Worm (Caenorhabditis elegans) whole organism, L4 larva: ENCODE results near the gene gos-28.
A peak's percentile ranks its signal among the peaks of the same experiment; 100 is the strongest.

ENCODE experiments used
- D1046.2 ChIP-seq: fragments of 200-800 bp; sonication (Bioruptor generic); IDR thresholded peaks from 2 replicates; pipeline ENCODE4 v1.3.6; 2022; ENCODE audit warnings: missing genetic modification characterization, missing compliant biosample characterization
- F26F4.8 ChIP-seq: fragments of 200-800 bp; sonication (Bioruptor generic); conservative IDR thresholded peaks from 2 replicates; pipeline ENCODE4 v1.3.6; 2022; ENCODE audit warnings: missing genetic modification characterization, missing compliant biosample characterization
- F37D6.2 ChIP-seq: sonication (generic microtip); optimal IDR thresholded peaks from 2 replicates; lab custom pipeline; 2016; ENCODE audit warnings: mild to moderate bottlenecking, missing genetic modification characterization, missing compliant biosample characterization
- T20F7.1 ChIP-seq: fragments of 200-800 bp; sonication (Bioruptor generic); optimal IDR thresholded peaks from 2 replicates; lab custom pipeline; 2018; ENCODE audit warnings: mild to moderate bottlenecking, missing genetic modification characterization, missing compliant biosample characterization
- Y48G9A.11 ChIP-seq: fragments of 200-800 bp; sonication (Bioruptor generic); IDR thresholded peaks from 2 replicates; pipeline ENCODE4 v1.3.6; 2022; ENCODE audit warnings: missing genetic modification reagents, missing genetic modification characterization, missing compliant biosample characterization
- Y5F2A.4 ChIP-seq: fragments of 200-800 bp; sonication (Bioruptor generic); optimal IDR thresholded peaks from 2 replicates; lab custom pipeline; 2018; ENCODE audit warnings: mild to moderate bottlenecking, missing genetic modification characterization, missing compliant biosample characterization
- ZK337.2 ChIP-seq: fragments of 200-800 bp; sonication (Bioruptor generic); IDR thresholded peaks from 2 replicates; pipeline ENCODE4 v1.3.6; 2022; ENCODE audit warnings: missing genetic modification reagents, missing genetic modification characterization, missing compliant biosample characterization
- arid-1 ChIP-seq: fragments of 200-800 bp; sonication (Bioruptor generic); conservative IDR thresholded peaks from 2 replicates; pipeline ENCODE4 v1.3.6; 2022; ENCODE audit warnings: missing genetic modification reagents, missing genetic modification characterization, missing compliant biosample characterization
- ceh-20 ChIP-seq: fragments of 200-800 bp; sonication (Bioruptor generic); IDR thresholded peaks from 2 replicates; pipeline ENCODE4 v1.3.6; 2022; ENCODE audit warnings: missing genetic modification reagents, missing genetic modification characterization, missing compliant biosample characterization
- ceh-28 ChIP-seq: fragments of 150-350 bp; optimal IDR thresholded peaks from 2 replicates; lab custom pipeline; 2014; ENCODE audit warnings: missing biosample characterization, missing genetic modification reagents, missing genetic modification characterization
- ceh-32 ChIP-seq: sonication (generic microtip); optimal IDR thresholded peaks from 2 replicates; lab custom pipeline; 2016; ENCODE audit warnings: mild to moderate bottlenecking, missing genetic modification characterization, missing compliant biosample characterization; ENCODE audit not compliant: poor library complexity
- ceh-62 ChIP-seq: sonication (generic microtip); optimal IDR thresholded peaks from 2 replicates; lab custom pipeline; 2017; ENCODE audit warnings: missing biosample characterization, missing genetic modification characterization
- ceh-82 ChIP-seq: sonication (generic microtip); optimal IDR thresholded peaks from 2 replicates; lab custom pipeline; 2017; ENCODE audit warnings: missing biosample characterization, missing genetic modification characterization
- ctbp-1 ChIP-seq: fragments of 200-800 bp; sonication (Bioruptor generic); IDR thresholded peaks from 2 replicates; pipeline ENCODE4 v1.3.6; 2022; ENCODE audit warnings: missing genetic modification reagents, missing genetic modification characterization, missing compliant biosample characterization
- daf-16 ChIP-seq, 3 experiments: sonication (generic microtip); optimal IDR thresholded peaks; 2 replicates each; lab custom pipeline; 2016 to 2017; ENCODE audit warnings: missing genetic modification characterization in 3 of 3, missing genetic modification reagents in 3 of 3, mild to moderate bottlenecking in 2 of 3, missing compliant biosample characterization in 2 of 3, missing biosample characterization in 1 of 3, moderate library complexity in 1 of 3
- daf-19 ChIP-seq: fragments of 200-800 bp; sonication (Bioruptor generic); conservative IDR thresholded peaks from 2 replicates; pipeline ENCODE4 v1.3.6; 2022; ENCODE audit warnings: missing genetic modification characterization, missing compliant biosample characterization
- daf-8 ChIP-seq: fragments of 200-800 bp; sonication (Bioruptor generic); IDR thresholded peaks from 2 replicates; pipeline ENCODE4 v1.3.6; 2022; ENCODE audit warnings: missing genetic modification characterization, missing compliant biosample characterization
- dmd-9 ChIP-seq: fragments of 200-800 bp; sonication (Bioruptor generic); IDR thresholded peaks from 2 replicates; pipeline ENCODE4 v1.3.6; 2022; ENCODE audit warnings: missing genetic modification reagents, missing genetic modification characterization, missing compliant biosample characterization
- duxl-1 ChIP-seq: sonication (generic microtip); optimal IDR thresholded peaks from 2 replicates; lab custom pipeline; 2016; ENCODE audit warnings: mild to moderate bottlenecking, missing genetic modification characterization, moderate library complexity, missing compliant biosample characterization; ENCODE audit not compliant: poor library complexity
- dve-1 ChIP-seq: sonication (generic microtip); optimal IDR thresholded peaks from 2 replicates; lab custom pipeline; 2017; ENCODE audit warnings: antibody characterized with exemption, mild to moderate bottlenecking, missing genetic modification characterization, missing compliant biosample characterization; ENCODE audit not compliant: insufficient read depth
- egl-27 ChIP-seq: sonication (generic microtip); optimal IDR thresholded peaks from 3 replicates; lab custom pipeline; 2017; ENCODE audit warnings: missing biosample characterization, missing genetic modification reagents, missing genetic modification characterization
- fkh-10 ChIP-seq: fragments of 150-350 bp; optimal IDR thresholded peaks from 2 replicates; lab custom pipeline; 2014; ENCODE audit warnings: missing biosample characterization, missing genetic modification reagents, missing genetic modification characterization
- fos-1 ChIP-seq: fragments of 150-350 bp; optimal IDR thresholded peaks from 2 replicates; lab custom pipeline; 2014; ENCODE audit warnings: missing biosample characterization, missing genetic modification characterization
- hif-1 ChIP-seq, 2 experiments: sonication (generic microtip); optimal IDR thresholded peaks; 2 replicates each; lab custom pipeline; 2016 to 2017; ENCODE audit warnings: missing compliant biosample characterization in 2 of 2, missing genetic modification characterization in 2 of 2, missing genetic modification reagents in 2 of 2, missing genotype in 2 of 2, mild to moderate bottlenecking in 1 of 2
- hlh-11 ChIP-seq: fragments of 200-800 bp; sonication (Bioruptor generic); optimal IDR thresholded peaks from 2 replicates; lab custom pipeline; 2018; ENCODE audit warnings: mild to moderate bottlenecking, missing genetic modification characterization, missing compliant biosample characterization
- hmg-1.1 ChIP-seq: fragments of 200-800 bp; sonication (Bioruptor generic); IDR thresholded peaks from 2 replicates; pipeline ENCODE4 v1.3.6; 2022; ENCODE audit warnings: missing genetic modification reagents, missing genetic modification characterization, missing compliant biosample characterization
- jun-1 ChIP-seq: fragments of 150-350 bp; optimal IDR thresholded peaks from 2 replicates; lab custom pipeline; 2014; ENCODE audit warnings: missing biosample characterization, missing genetic modification reagents, missing genetic modification characterization
- lim-7 ChIP-seq: fragments of 200-800 bp; sonication (Bioruptor generic); IDR thresholded peaks from 2 replicates; pipeline ENCODE4 v1.3.6; 2022; ENCODE audit warnings: missing genetic modification characterization, missing compliant biosample characterization
- lin-1 ChIP-seq: fragments of 200-800 bp; sonication (Bioruptor generic); IDR thresholded peaks from 2 replicates; pipeline ENCODE4 v1.3.6; 2022; ENCODE audit warnings: missing genetic modification reagents, missing genetic modification characterization, missing compliant biosample characterization
- lin-13 ChIP-seq: fragments of 150-350 bp; optimal IDR thresholded peaks from 2 replicates; lab custom pipeline; 2014; ENCODE audit warnings: missing biosample characterization, missing genetic modification reagents, missing genetic modification characterization
- lin-15B ChIP-seq: fragments of 150-350 bp; sonication (generic microtip); optimal IDR thresholded peaks from 3 replicates; lab custom pipeline; 2014; ENCODE audit warnings: missing biosample characterization, missing genetic modification characterization
- lin-29 ChIP-seq: fragments of 200-800 bp; sonication (Bioruptor generic); IDR thresholded peaks from 2 replicates; pipeline ENCODE4 v1.3.6; 2022; ENCODE audit warnings: missing genetic modification reagents, missing genetic modification characterization, missing compliant biosample characterization
- lin-39 ChIP-seq: fragments of 150-350 bp; optimal IDR thresholded peaks from 2 replicates; lab custom pipeline; 2014; ENCODE audit warnings: missing biosample characterization, missing genetic modification reagents, missing genetic modification characterization
- madf-9 ChIP-seq: fragments of 200-800 bp; sonication (Bioruptor generic); conservative IDR thresholded peaks from 2 replicates; pipeline ENCODE4 v1.3.6; 2022; ENCODE audit warnings: missing genetic modification reagents, missing genetic modification characterization, missing compliant biosample characterization
- mes-2 ChIP-seq: sonication (generic microtip); optimal IDR thresholded peaks from 2 replicates; lab custom pipeline; 2016; ENCODE audit warnings: missing genotype, mild to moderate bottlenecking, missing genetic modification characterization, missing compliant biosample characterization; ENCODE audit not compliant: poor library complexity, severe bottlenecking
- mxl-2 ChIP-seq: fragments of 200-800 bp; sonication (Bioruptor generic); conservative IDR thresholded peaks from 2 replicates; pipeline ENCODE4 v1.3.6; 2022; ENCODE audit warnings: missing genetic modification reagents, missing genetic modification characterization, missing compliant biosample characterization
- mxl-3 ChIP-seq: fragments of 200-800 bp; sonication (Bioruptor generic); optimal IDR thresholded peaks from 2 replicates; lab custom pipeline; 2018; ENCODE audit warnings: mild to moderate bottlenecking, missing genetic modification characterization, missing compliant biosample characterization
- nhr-25 ChIP-seq: sonication (generic microtip); optimal IDR thresholded peaks from 2 replicates; lab custom pipeline; 2017; ENCODE audit warnings: missing genetic modification characterization, mild to moderate bottlenecking, missing compliant biosample characterization, antibody characterized with exemption, moderate library complexity, borderline replicate concordance; ENCODE audit not compliant: insufficient read depth
- nhr-77 ChIP-seq: fragments of 150-350 bp; optimal IDR thresholded peaks from 2 replicates; lab custom pipeline; 2014; ENCODE audit warnings: missing biosample characterization, missing genetic modification characterization
- pha-4 ChIP-seq, 2 experiments: fragments of 150-350 bp in 1 of 2; fragments of 200-800 bp in 1 of 2; sonication (Bioruptor generic) in 1 of 2; IDR thresholded peaks in 1 of 2; optimal IDR thresholded peaks in 1 of 2; 2 replicates each; pipeline versions ENCODE4 v1.3.6 to Lab custom; 2014 to 2022; ENCODE audit warnings: missing genetic modification characterization in 2 of 2, missing genetic modification reagents in 2 of 2, missing biosample characterization in 1 of 2, missing compliant biosample characterization in 1 of 2
- php-3 ChIP-seq: fragments of 200-800 bp; sonication (Bioruptor generic); IDR thresholded peaks from 2 replicates; pipeline ENCODE4 v1.3.6; 2022; ENCODE audit warnings: missing genetic modification reagents, missing genetic modification characterization, missing compliant biosample characterization
- pqm-1 ChIP-seq: sonication (generic microtip); optimal IDR thresholded peaks from 2 replicates; lab custom pipeline; 2017; ENCODE audit warnings: missing biosample characterization, missing genetic modification characterization
- sdz-12 ChIP-seq: fragments of 200-800 bp; sonication (Bioruptor generic); optimal IDR thresholded peaks from 2 replicates; lab custom pipeline; 2018; ENCODE audit warnings: mild to moderate bottlenecking, missing genetic modification characterization, missing compliant biosample characterization
- skn-1 ChIP-seq: fragments of 150-350 bp; optimal IDR thresholded peaks from 2 replicates; lab custom pipeline; 2014; ENCODE audit warnings: missing biosample characterization, missing genetic modification characterization
- snpc-1.2 ChIP-seq: fragments of 200-800 bp; sonication (Bioruptor generic); IDR thresholded peaks from 2 replicates; pipeline ENCODE4 v1.3.6; 2022; ENCODE audit warnings: missing genetic modification reagents, missing genetic modification characterization, missing compliant biosample characterization
- tra-1 ChIP-seq: fragments of 200-800 bp; sonication (Bioruptor generic); IDR thresholded peaks from 2 replicates; pipeline ENCODE4 v1.3.6; 2022; ENCODE audit warnings: missing genetic modification reagents, missing genetic modification characterization, missing compliant biosample characterization
- zag-1 ChIP-seq: fragments of 150-350 bp; optimal IDR thresholded peaks from 2 replicates; lab custom pipeline; 2014; ENCODE audit warnings: missing biosample characterization, missing genetic modification characterization
- zip-11 ChIP-seq: fragments of 200-800 bp; sonication (Bioruptor generic); IDR thresholded peaks from 2 replicates; pipeline ENCODE4 v1.3.6; 2022; ENCODE audit warnings: missing genetic modification characterization, missing compliant biosample characterization
- zip-2 ChIP-seq: fragments of 150-350 bp; optimal IDR thresholded peaks from 2 replicates; lab custom pipeline; 2014; ENCODE audit warnings: missing biosample characterization, missing genetic modification characterization

The gos-28 gene

ce11 chrIII:7338693-7339092 is 10.3 kb downstream of the gos-28 start, which contains the start of gene kap-1 (continued):
- TF ChIP-seq F26F4.8 (GFP tag; lab: Robert Waterston, UW) = no peak
- no peak for TF ChIP-seq lin-15B (tag; lab: Kevin White, UChicago)
- no peak for TF ChIP-seq daf-19 (GFP tag; lab: Robert Waterston, UW)
- no peak for TF ChIP-seq nhr-77 (tag; lab: Kevin White, UChicago)
- TF ChIP-seq ceh-32 (tag; lab: Kevin White, UChicago) = no peak
- no peak for TF ChIP-seq dve-1 (tag; lab: Kevin White, UChicago)
- TF ChIP-seq tra-1 = 0 out of 2 replicates have a peak, but pooled peaks have one; percentile 5
- TF ChIP-seq D1046.2 (GFP tag; lab: Robert Waterston, UW) = no peak
- TF ChIP-seq lim-7 = no peak
- TF ChIP-seq skn-1 (tag; lab: Kevin White, UChicago) = no peak
- peak; percentile 20 for TF ChIP-seq mes-2 (tag; lab: Kevin White, UChicago)
- no peak for TF ChIP-seq ctbp-1 (GFP tag; lab: Robert Waterston, UW)
- TF ChIP-seq madf-9 = no peak
- TF ChIP-seq pha-4 (GFP tag; IDR thresholded peaks at IDR 0.05; lab: Robert Waterston, UW) = no peak
- no peak for TF ChIP-seq pha-4 (tag; optimal IDR thresholded peaks at IDR 0.05; lab: Kevin White, UChicago)
- TF ChIP-seq Y5F2A.4 = no peak
- peak; percentile 11 for TF ChIP-seq hlh-11 (tag; lab: Kevin White, UChicago)
- TF ChIP-seq zip-11 (GFP tag; lab: Robert Waterston, UW) = no peak
- TF ChIP-seq hmg-1.1 (GFP tag; lab: Robert Waterston, UW) = 0 out of 2 replicates have a peak, but pooled peaks have one; percentile 36
- no peak for TF ChIP-seq mxl-2 (GFP tag; lab: Robert Waterston, UW)
- no peak for TF ChIP-seq fos-1 (tag; lab: Kevin White, UChicago)
- TF ChIP-seq lin-1 (GFP tag; lab: Robert Waterston, UW) = no peak
- no peak for TF ChIP-seq arid-1 (GFP tag; lab: Robert Waterston, UW)
- no peak for TF ChIP-seq jun-1 (tag; lab: Kevin White, UChicago)
- peak in 1 of 2 experiments; percentile 12 for TF ChIP-seq daf-16 (GFP tag; optimal IDR thresholded peaks at IDR 0.05; lab: Kevin White, UChicago)
- TF ChIP-seq daf-16 (tag; optimal IDR thresholded peaks at IDR 0.05; lab: Kevin White, UChicago) = peak; percentile 18
- no peak for TF ChIP-seq mxl-3 (GFP tag; lab: Kevin White, UChicago)
- TF ChIP-seq sdz-12 (GFP tag; lab: Kevin White, UChicago) = peak; percentile 26
- no peak for TF ChIP-seq dmd-9 (GFP tag; lab: Robert Waterston, UW)
- TF ChIP-seq lin-39 (tag; lab: Kevin White, UChicago) = no peak
- TF ChIP-seq pqm-1 (tag; lab: Kevin White, UChicago) = no peak
- peak; percentile 18 for TF ChIP-seq T20F7.1 (GFP tag; lab: Kevin White, UChicago)
- 0 out of 2 replicates have a peak, but pooled peaks have one; percentile 37 for TF ChIP-seq ZK337.2 (GFP tag; lab: Robert Waterston, UW)
- no peak for TF ChIP-seq ceh-28 (tag; lab: Kevin White, UChicago)
- TF ChIP-seq Y48G9A.11 (GFP tag; lab: Robert Waterston, UW) = no peak
- no peak for TF ChIP-seq ceh-20 (GFP tag; lab: Robert Waterston, UW)
- no peak for TF ChIP-seq zip-2 (tag; lab: Kevin White, UChicago)
- TF ChIP-seq duxl-1 = peak; percentile 13
- TF ChIP-seq egl-27 = no peak
- TF ChIP-seq php-3 = no peak
- TF ChIP-seq lin-13 (GFP tag; lab: Kevin White, UChicago) = no peak
- no peak for TF ChIP-seq F37D6.2
- no peak for TF ChIP-seq nhr-25
- TF ChIP-seq hif-1 (tag; optimal IDR thresholded peaks at IDR 0.05; lab: Kevin White, UChicago) = no peak
- no peak for TF ChIP-seq ceh-62
- no peak for TF ChIP-seq lin-29
- no peak for TF ChIP-seq zag-1
- no peak for TF ChIP-seq ceh-82 (tag; lab: Kevin White, UChicago)
- 0 out of 2 replicates have a peak, but pooled peaks have one; percentile 11 for TF ChIP-seq snpc-1.2 (GFP tag; lab: Robert Waterston, UW)
- TF ChIP-seq daf-8 (GFP tag; lab: Robert Waterston, UW) = no peak
- TF ChIP-seq fkh-10 (GFP tag; lab: Kevin White, UChicago) = no peak
